Fruit fly (Drosophila melanogaster) Kc167 (cell line): ENCODE data around the gene bin.

Source experiments
- Myc ChIP-seq: fragments of >200 bp; optimal IDR thresholded peaks from 2 replicates; lab custom pipeline; 2017; ENCODE audit warnings: missing external identifiers
- Sin3A ChIP-seq: fragments of >200 bp; optimal IDR thresholded peaks from 2 replicates; lab custom pipeline; 2018; ENCODE audit warnings: missing external identifiers
- h ChIP-seq: fragments of >200 bp; optimal IDR thresholded peaks from 3 replicates; lab custom pipeline; 2018; ENCODE audit warnings: missing external identifiers
- insv ChIP-seq: fragments of >200 bp; optimal IDR thresholded peaks from 3 replicates; lab custom pipeline; 2018; ENCODE audit warnings: missing external identifiers
- psq ChIP-seq: fragments of >200 bp; optimal IDR thresholded peaks from 2 replicates; lab custom pipeline; 2017; ENCODE audit warnings: missing external identifiers
- ttk ChIP-seq: sonication (Bioruptor generic); optimal IDR thresholded peaks from 2 replicates; lab custom pipeline; 2017; ENCODE audit warnings: missing external identifiers

Gene bin

dm6 chr3L:6963175-6963574, 27.2 kb upstream of the bin start:
- TF ChIP-seq h (lab: Kevin White, UChicago) (no peak), Sin3A (no peak), ttk (lab: Kevin White, UChicago) (no peak), insv (lab: Kevin White, UChicago) (no peak), psq (lab: Kevin White, UChicago) (no peak), Myc (lab: Kevin White, UChicago) (no peak)

DNA sequence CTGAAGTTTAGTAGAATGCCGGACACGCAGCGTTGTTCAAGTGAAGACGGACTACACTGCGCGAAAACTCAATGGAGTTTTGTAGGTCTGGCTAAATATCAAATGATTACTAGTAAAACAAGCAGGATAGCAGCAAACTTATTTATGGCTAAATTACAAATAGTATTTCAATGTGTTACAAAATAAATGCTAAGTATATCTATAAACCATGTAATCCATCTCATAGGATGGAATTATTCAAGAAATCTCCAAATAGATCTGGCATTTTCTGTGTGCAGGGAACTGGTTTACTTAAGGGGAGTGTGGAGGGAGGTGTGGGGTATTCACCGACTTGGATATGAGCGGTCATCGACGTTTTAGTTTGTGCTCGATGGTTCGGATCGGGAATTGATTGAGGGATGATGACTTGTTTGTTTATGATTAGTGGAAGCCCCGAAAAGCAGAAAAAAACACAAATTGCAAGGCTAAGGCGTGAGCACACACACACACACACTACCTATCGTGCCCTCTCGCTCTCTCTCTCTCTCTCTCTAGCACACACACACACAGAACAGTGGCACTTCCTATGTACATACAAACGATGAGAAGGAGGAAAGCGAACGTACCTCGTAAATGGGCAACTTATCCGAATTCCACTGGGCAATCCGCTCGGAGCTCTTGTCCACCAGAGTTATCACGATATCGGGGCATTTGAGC, 26.5 kb upstream of the bin start:
- TF ChIP-seq psq (lab: Kevin White, UChicago) (no peak), h (lab: Kevin White, UChicago) (no peak), insv (lab: Kevin White, UChicago) (no peak)

dm6 chr3L:6964488-6965152, 25.8 kb upstream of the bin start, which contains the start of gene sgl:
TSS of gene sgl (minus strand) at chr3L:6964758.
- TF ChIP-seq Myc (lab: Kevin White, UChicago) (no peak), psq (lab: Kevin White, UChicago) (no peak), ttk (lab: Kevin White, UChicago) (no peak), h (lab: Kevin White, UChicago) (no peak), insv (lab: Kevin White, UChicago) (no peak), Sin3A (no peak)

dm6 chr3L:6967797-6968196, 22.6 kb upstream of the bin start, which contains the start of gene CG10064:
TSS of gene CG10064 (minus strand) at chr3L:6967897.
- TF ChIP-seq psq (lab: Kevin White, UChicago) (no peak), insv (lab: Kevin White, UChicago) (no peak)

DNA sequence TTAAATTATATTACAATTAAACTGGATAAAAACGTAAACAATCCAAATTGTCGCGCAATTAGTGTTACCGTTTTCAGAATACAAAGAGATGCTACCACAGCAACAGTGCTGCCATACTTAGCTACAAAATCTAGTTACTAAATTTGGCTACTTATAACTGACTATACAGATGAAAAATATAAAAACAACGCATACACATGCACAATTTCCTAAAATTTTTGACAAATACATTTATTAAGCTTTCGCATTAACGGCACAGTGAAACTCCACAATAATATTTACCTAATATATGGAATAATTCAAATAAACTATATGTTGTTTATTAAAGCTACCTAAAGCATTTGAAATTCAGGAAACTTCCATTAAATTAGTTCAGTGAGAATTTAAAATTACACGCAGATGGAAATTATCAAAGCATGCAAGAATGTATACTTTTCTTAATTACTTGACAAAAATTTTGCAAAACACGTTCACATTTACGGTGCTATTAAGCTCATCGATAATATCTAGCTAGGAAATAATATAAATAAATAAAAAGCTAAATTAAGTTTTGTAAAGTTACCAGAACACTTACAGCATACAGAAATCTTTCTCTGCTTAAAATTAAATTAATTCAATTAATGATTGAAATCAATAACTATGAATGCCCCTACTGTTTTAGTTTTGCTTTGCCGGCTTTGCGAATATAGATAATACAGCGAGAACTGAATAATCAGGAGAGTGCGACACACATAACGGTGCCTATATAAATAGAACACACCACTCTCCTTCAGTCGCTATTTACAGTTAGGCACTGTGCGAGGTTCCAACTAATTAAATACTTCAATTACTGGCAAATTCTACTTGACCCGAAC, 21.2 kb upstream of the bin start, which contains the start of the genes Mis12 and CG9953:
Gene Mis12, minus strand, starts transcription at position 88 of the 854 bp plus-strand sequence.
Gene CG9953, plus strand, starts transcription at position 698 of the 854 bp plus-strand sequence.
- TF ChIP-seq insv (lab: Kevin White, UChicago): no peak
- no peak for TF ChIP-seq ttk (lab: Kevin White, UChicago)
- no peak for TF ChIP-seq psq (lab: Kevin White, UChicago)
- no peak for TF ChIP-seq Myc (lab: Kevin White, UChicago)
- no peak for TF ChIP-seq h (lab: Kevin White, UChicago)
- TF ChIP-seq Sin3A: no peak

DNA sequence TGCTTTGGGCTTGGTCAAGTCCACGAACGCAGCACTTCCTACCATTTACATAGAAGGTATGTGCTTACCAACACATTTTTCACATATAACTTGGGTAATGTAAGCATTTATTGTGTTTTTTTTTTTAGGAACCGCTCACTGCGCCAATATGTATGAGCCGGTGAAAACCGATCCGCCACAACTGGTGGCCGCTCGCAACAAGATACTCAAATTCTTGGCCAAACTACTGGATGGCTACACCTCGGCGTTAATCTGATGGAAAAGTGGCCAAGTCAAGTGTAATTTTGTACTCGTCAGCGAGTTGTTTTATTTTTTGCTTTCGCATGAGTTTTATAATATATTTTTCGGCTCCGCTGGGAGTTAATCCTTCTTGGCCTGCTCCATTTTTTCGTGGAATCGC, 19.1 kb upstream of the bin start:
- TF ChIP-seq h (lab: Kevin White, UChicago) (no peak), Sin3A (no peak), Myc (lab: Kevin White, UChicago) (no peak), psq (lab: Kevin White, UChicago) (no peak), insv (lab: Kevin White, UChicago) (no peak), ttk (lab: Kevin White, UChicago) (no peak)

dm6 chr3L:6972367-6972766, 18.1 kb upstream of the bin start, which contains the start of gene CG10063:
TSS of gene CG10063 (minus strand) at chr3L:6972467.
- no peak for TF ChIP-seq insv (lab: Kevin White, UChicago)
- TF ChIP-seq ttk (lab: Kevin White, UChicago): no peak
- TF ChIP-seq psq (lab: Kevin White, UChicago): no peak
- no peak for TF ChIP-seq h (lab: Kevin White, UChicago)
- no peak for TF ChIP-seq Sin3A
- TF ChIP-seq Myc (lab: Kevin White, UChicago): no peak

dm6 chr3L:6975875-6976274, 14.5 kb upstream of the bin start:
- no peak for TF ChIP-seq Sin3A
- no peak for TF ChIP-seq h (lab: Kevin White, UChicago)
- TF ChIP-seq insv (lab: Kevin White, UChicago): no peak
- no peak for TF ChIP-seq Myc (lab: Kevin White, UChicago)
- TF ChIP-seq psq (lab: Kevin White, UChicago): no peak
- no peak for TF ChIP-seq ttk (lab: Kevin White, UChicago)

DNA sequence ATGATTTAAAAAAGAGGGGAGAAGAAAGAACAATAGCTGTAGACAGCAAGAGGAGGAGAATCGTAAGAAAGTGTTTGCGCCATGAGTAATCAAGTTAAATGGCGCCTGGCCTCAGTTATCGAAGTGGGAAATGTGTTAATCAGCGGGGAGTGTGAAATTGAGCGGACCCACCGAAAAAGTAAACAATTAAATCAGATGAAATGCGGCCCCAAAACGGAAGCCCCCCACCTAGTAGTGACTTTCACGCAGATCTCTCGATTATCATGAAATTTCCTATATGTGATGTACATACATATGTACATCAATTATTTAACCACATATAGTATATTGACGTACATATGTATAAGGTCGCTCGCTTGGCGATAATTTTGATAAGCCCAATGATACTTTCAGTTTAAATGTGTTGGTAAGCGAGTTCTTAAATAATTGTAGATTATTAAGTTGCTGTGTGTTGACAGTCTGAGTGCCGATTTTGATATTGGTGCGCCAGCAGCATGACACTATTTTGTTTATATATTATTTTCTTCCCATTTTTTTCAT, 13.8 kb upstream of the bin start:
- TF ChIP-seq psq (lab: Kevin White, UChicago) (no peak), Sin3A (no peak), ttk (lab: Kevin White, UChicago) (no peak), h (lab: Kevin White, UChicago) (no peak), Myc (lab: Kevin White, UChicago) (no peak)

DNA sequence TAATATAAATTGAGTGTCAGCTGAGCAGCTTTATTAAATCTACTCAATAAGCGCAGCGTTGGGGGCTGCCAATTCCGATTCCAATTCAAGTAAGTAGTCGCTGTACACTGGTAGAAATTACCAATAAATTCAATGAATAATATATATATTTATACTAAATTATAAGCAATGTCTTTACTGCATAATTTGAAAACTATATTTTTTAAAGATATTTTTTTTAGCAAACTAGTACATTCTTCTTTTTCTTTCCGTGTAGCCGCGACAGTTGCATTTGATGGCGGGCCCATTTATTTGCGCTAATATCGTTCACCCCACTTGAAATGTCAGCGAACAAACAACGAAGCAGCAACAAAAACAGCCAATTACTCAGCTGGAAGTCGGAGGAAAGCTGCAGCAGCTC, 13.0 kb upstream of the bin start:
- TF ChIP-seq h (lab: Kevin White, UChicago) (no peak), ttk (lab: Kevin White, UChicago) (no peak), Myc (lab: Kevin White, UChicago) (no peak)

dm6 chr3L:6978030-6978683, 12.3 kb upstream of the bin start:
- TF ChIP-seq Sin3A: no peak
- TF ChIP-seq ttk (lab: Kevin White, UChicago): no peak
- TF ChIP-seq Myc (lab: Kevin White, UChicago): no peak
- no peak for TF ChIP-seq h (lab: Kevin White, UChicago)
- no peak for TF ChIP-seq psq (lab: Kevin White, UChicago)
- no peak for TF ChIP-seq insv (lab: Kevin White, UChicago)
